Fruit fly (Drosophila melanogaster) whole organism, adult: ENCODE measurements around the gene CG16863.
A peak's percentile ranks its signal among the peaks of the same experiment; 100 is the strongest.

ENCODE experiments used
- CG11617 ChIP-seq: fragments of 200-800 bp; sonication (Bioruptor generic); optimal IDR thresholded peaks from 2 replicates; lab custom pipeline; 2017; ENCODE audit warnings: mild to moderate bottlenecking, missing biosample characterization, missing genetic modification reagents, missing genetic modification characterization
- CG12768 ChIP-seq: fragments of 200-800 bp; sonication (Bioruptor generic); optimal IDR thresholded peaks from 2 replicates; lab custom pipeline; 2017; ENCODE audit warnings: missing biosample characterization, missing genetic modification characterization, mild to moderate bottlenecking, moderate library complexity, missing genetic modification reagents
- CG14711 ChIP-seq: fragments of 200-800 bp; sonication (Bioruptor generic); optimal IDR thresholded peaks from 2 replicates; lab custom pipeline; 2018; ENCODE audit warnings: missing biosample characterization, mild to moderate bottlenecking, missing genetic modification characterization, moderate library complexity
- CG1620 ChIP-seq: fragments of 200-800 bp; sonication (Bioruptor generic); optimal IDR thresholded peaks from 2 replicates; lab custom pipeline; 2016; ENCODE audit warnings: missing biosample characterization, missing genetic modification characterization
- CG33017 ChIP-seq: fragments of 200-800 bp; sonication (Bioruptor generic); optimal IDR thresholded peaks from 2 replicates; lab custom pipeline; 2018; ENCODE audit warnings: missing biosample characterization, mild to moderate bottlenecking, missing genetic modification characterization, moderate library complexity
- CG5204 ChIP-seq: fragments of 200-800 bp; sonication (Bioruptor generic); optimal IDR thresholded peaks from 2 replicates; lab custom pipeline; 2016; ENCODE audit warnings: missing biosample characterization, missing genetic modification characterization
- CG7045 ChIP-seq: fragments of 200-800 bp; sonication (Bioruptor generic); optimal IDR thresholded peaks from 2 replicates; lab custom pipeline; 2017; ENCODE audit warnings: missing biosample characterization, mild to moderate bottlenecking, missing genetic modification characterization
- CG7101 ChIP-seq: fragments of 200-800 bp; sonication (Bioruptor generic); optimal IDR thresholded peaks from 2 replicates; lab custom pipeline; 2018; ENCODE audit warnings: missing biosample characterization, mild to moderate bottlenecking, missing genetic modification characterization, moderate library complexity
- Clk ChIP-seq: fragments of 200-800 bp; sonication (Bioruptor generic); optimal IDR thresholded peaks from 2 replicates; lab custom pipeline; 2017; ENCODE audit warnings: missing biosample characterization, missing genetic modification characterization
- Crg-1 ChIP-seq: fragments of 200-800 bp; sonication (Bioruptor generic); optimal IDR thresholded peaks from 2 replicates; lab custom pipeline; 2016; ENCODE audit warnings: missing biosample characterization, missing genetic modification characterization
- Hr96 ChIP-seq: fragments of 200-800 bp; sonication (Bioruptor generic); optimal IDR thresholded peaks from 2 replicates; lab custom pipeline; 2016; ENCODE audit warnings: missing biosample characterization, missing genetic modification characterization
- Mnt ChIP-seq: fragments of 200-800 bp; sonication (Bioruptor generic); optimal IDR thresholded peaks from 2 replicates; lab custom pipeline; 2016; ENCODE audit warnings: missing biosample characterization, mild to moderate bottlenecking, missing genetic modification characterization
- bab1 ChIP-seq: fragments of 200-800 bp; sonication (Bioruptor generic); optimal IDR thresholded peaks from 3 replicates; lab custom pipeline; 2019; ENCODE audit warnings: missing biosample characterization, mild to moderate bottlenecking, missing genetic modification characterization, moderate library complexity
- cic ChIP-seq: fragments of 200-800 bp; sonication (Bioruptor generic); optimal IDR thresholded peaks from 2 replicates; lab custom pipeline; 2017; ENCODE audit warnings: missing biosample characterization, mild to moderate bottlenecking, missing genetic modification characterization, moderate library complexity
- cnc ChIP-seq, 2 experiments: fragments of >200 bp; optimal IDR thresholded peaks; 2 replicates each; lab custom pipeline; 2017
- kay ChIP-seq: fragments of 200-800 bp; sonication (Bioruptor generic); peaks from one replicate; lab custom pipeline; 2016; ENCODE audit warnings: missing biosample characterization, missing genetic modification characterization, borderline replicate concordance
- ovo ChIP-seq: fragments of 200-800 bp; sonication (Bioruptor generic); optimal IDR thresholded peaks from 2 replicates; lab custom pipeline; 2016; ENCODE audit warnings: missing biosample characterization, missing genetic modification characterization
- pad ChIP-seq: fragments of 200-800 bp; sonication (Bioruptor generic); optimal IDR thresholded peaks from 3 replicates; lab custom pipeline; 2017; ENCODE audit warnings: missing biosample characterization, missing genetic modification characterization, mild to moderate bottlenecking, moderate library complexity, missing genetic modification reagents
- tj ChIP-seq: fragments of 200-800 bp; sonication (Bioruptor generic); optimal IDR thresholded peaks from 3 replicates; lab custom pipeline; 2017; ENCODE audit warnings: missing biosample characterization, mild to moderate bottlenecking, missing genetic modification characterization, moderate library complexity
- toe ChIP-seq: fragments of 200-800 bp; sonication (Bioruptor generic); optimal IDR thresholded peaks from 2 replicates; lab custom pipeline; 2016; ENCODE audit warnings: missing biosample characterization, missing genetic modification characterization

CG16863 gene

DNA sequence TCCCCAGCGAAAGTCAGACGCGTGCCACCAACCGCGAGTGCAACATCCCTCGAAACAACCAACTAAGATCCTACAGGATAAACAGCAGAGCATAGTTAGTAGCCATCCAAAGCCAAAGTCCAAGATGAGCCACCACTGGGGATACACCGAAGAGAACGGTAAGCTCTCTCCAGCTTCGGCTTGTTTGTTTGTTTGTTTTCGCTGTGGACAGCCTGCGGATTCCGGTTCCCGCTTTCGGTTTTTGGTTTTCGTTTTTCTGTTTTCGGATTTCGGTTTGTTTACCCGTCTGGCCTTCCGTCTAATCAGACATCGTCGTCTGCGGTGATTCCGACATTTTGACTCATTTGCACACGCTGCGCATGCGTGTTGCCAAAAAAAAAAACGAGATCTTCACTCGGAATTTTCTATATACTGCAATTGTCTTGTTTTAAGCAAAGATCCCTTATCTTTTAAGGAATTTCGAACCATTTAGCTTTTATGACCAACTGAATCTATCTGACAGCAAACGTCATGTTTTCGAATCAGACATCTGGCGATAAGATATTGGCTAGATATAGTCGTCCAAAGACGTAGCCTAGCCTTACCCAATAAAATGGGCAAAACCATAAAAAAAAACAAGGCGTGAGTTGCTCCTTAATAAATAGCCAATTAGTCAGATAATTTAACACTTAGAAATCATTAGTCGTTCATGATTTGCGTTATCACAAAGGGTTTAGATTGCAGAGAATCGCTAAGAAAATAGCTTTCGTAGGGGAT lies 13.2 kb downstream of the CG16863 start:
- no peak for TF ChIP-seq CG7101 (tag; lab: Kevin White, UChicago)
- peak; percentile 90 for TF ChIP-seq kay

- TF ChIP-seq cic (GFP tag; lab: Kevin White, UChicago) (peak; percentile 3), CG7045 (no peak)
These were observed 13.9 kb downstream of the CG16863 start for dm6 chr2L:13804561-13805067.

DNA sequence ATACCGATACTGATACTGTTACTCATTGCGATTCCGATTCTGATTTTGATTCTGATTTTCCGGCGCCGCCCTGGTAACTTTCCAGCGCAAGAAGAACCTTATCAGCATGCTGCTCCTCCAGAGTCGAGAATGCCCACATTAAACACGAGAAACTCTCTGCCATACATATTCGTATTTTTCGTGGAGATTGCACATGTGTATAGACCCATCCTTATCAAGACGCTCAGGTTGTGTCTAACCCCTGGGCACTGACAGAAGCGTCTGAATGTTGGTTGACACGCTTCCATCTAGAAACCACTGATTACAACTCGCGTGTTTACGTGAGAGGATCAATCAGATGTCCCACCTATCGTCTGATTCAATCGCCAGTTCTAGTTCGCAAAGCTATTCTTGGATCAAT lies 14.4 kb downstream of the CG16863 start:
- TF ChIP-seq cic (GFP tag; lab: Kevin White, UChicago): peak; percentile 13
- TF ChIP-seq bab1: no peak
- TF ChIP-seq toe (GFP tag; lab: Kevin White, UChicago): no peak
- TF ChIP-seq CG11617: no peak
- no peak for TF ChIP-seq kay
- TF ChIP-seq pad: no peak
- TF ChIP-seq Clk (GFP tag; lab: Kevin White, UChicago): no peak
- no peak for TF ChIP-seq CG1620 (GFP tag; lab: Kevin White, UChicago)
- TF ChIP-seq Mnt (GFP tag; lab: Kevin White, UChicago): peak; percentile 52
- TF ChIP-seq cnc (optimal IDR thresholded peaks at IDR 0.05; lab: Kevin White, UChicago): no peak
- TF ChIP-seq CG5204 (GFP tag; lab: Kevin White, UChicago): no peak
- TF ChIP-seq Hr96 (GFP tag; lab: Kevin White, UChicago): no peak

DNA sequence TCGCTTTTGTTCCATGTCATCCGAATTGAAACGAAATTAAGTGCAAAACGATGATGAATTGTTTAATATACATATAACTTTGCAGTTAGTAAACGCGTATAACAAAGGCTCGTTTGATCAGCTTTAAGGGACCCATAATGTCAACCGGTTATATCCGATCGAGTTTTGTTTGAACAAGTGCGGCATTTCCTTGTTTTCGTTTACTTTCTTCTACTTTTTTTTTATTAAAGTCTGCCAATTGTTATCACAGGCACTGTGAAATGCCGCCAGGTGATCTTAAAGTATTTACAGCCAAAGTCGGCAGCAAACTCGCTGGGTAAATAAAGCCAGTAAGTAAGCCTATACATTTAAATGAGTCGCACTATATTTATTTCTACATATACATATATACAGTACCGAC lies 16.3 kb downstream of the CG16863 start:
- TF ChIP-seq bab1: no peak
- no peak for TF ChIP-seq CG14711 (tag; lab: Kevin White, UChicago)
- no peak for TF ChIP-seq kay
- no peak for TF ChIP-seq toe (GFP tag; lab: Kevin White, UChicago)
- TF ChIP-seq Mnt (GFP tag; lab: Kevin White, UChicago): no peak
- no peak for TF ChIP-seq CG1620 (GFP tag; lab: Kevin White, UChicago)
- peak; percentile 2 for TF ChIP-seq CG12768 (GFP tag; lab: Kevin White, UChicago)

DNA sequence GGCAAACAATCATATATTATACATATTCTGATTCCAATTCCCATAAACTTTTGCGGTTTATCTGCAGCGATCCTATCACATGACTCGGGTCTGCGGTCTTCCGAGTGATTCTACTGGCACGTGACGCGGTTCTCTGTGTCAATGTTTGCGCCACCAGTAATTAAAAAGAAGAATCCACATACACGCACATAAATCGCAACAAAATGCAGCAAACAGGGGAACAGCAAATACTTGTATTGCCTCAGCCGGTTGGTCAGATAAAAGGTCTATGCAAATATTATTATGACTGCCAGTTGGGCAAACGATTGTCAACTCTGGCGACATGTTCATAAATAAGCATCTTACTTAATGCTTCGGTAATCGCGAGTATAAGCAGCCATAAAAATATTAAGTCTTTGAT lies 17.2 kb downstream of the CG16863 start:
- no peak for TF ChIP-seq Hr96 (GFP tag; lab: Kevin White, UChicago)
- TF ChIP-seq Crg-1 (GFP tag; lab: Kevin White, UChicago): peak; percentile 45
- TF ChIP-seq CG11617: peak; percentile 30
- no peak for TF ChIP-seq CG1620 (GFP tag; lab: Kevin White, UChicago)
- peak; percentile 21 for TF ChIP-seq CG12768 (GFP tag; lab: Kevin White, UChicago)
- no peak for TF ChIP-seq kay
- peak; percentile 10 for TF ChIP-seq Mnt (GFP tag; lab: Kevin White, UChicago)
- TF ChIP-seq CG33017 (tag; lab: Kevin White, UChicago): peak; percentile 61
- no peak for TF ChIP-seq cic (GFP tag; lab: Kevin White, UChicago)
- peak; percentile 55 for TF ChIP-seq CG7101 (tag; lab: Kevin White, UChicago)
- no peak for TF ChIP-seq Clk (GFP tag; lab: Kevin White, UChicago)
- TF ChIP-seq tj (GFP tag; lab: Kevin White, UChicago): no peak
- no peak for TF ChIP-seq bab1
- TF ChIP-seq CG14711 (tag; lab: Kevin White, UChicago): no peak
- no peak for TF ChIP-seq cnc (optimal IDR thresholded peaks at IDR 0.05; lab: Kevin White, UChicago)
- no peak for TF ChIP-seq toe (GFP tag; lab: Kevin White, UChicago)
- TF ChIP-seq ovo (GFP tag; lab: Kevin White, UChicago): peak; percentile 43
- no peak for TF ChIP-seq pad
- TF ChIP-seq CG5204 (GFP tag; lab: Kevin White, UChicago): no peak
- TF ChIP-seq CG7045: peak; percentile 34

dm6 chr2L:13811323-13811722 lies 20.6 kb downstream of the CG16863 start, which contains the start of the genes Adat1 and CG16865:
Adat1 (minus strand) TSS chr2L:13811474.
CG16865 (plus strand) TSS chr2L:13811522.
- no peak for TF ChIP-seq ovo (GFP tag; lab: Kevin White, UChicago)
- TF ChIP-seq CG7045: no peak
- TF ChIP-seq tj (GFP tag; lab: Kevin White, UChicago): no peak
- no peak for TF ChIP-seq CG12768 (GFP tag; lab: Kevin White, UChicago)
- no peak for TF ChIP-seq Clk (GFP tag; lab: Kevin White, UChicago)
- TF ChIP-seq cic (GFP tag; lab: Kevin White, UChicago): peak; percentile 22
- no peak for TF ChIP-seq pad
- TF ChIP-seq CG1620 (GFP tag; lab: Kevin White, UChicago): no peak
- peak; percentile 13 for TF ChIP-seq bab1
- no peak for TF ChIP-seq CG14711 (tag; lab: Kevin White, UChicago)
- TF ChIP-seq CG33017 (tag; lab: Kevin White, UChicago): no peak
- peak; percentile 23 for TF ChIP-seq Mnt (GFP tag; lab: Kevin White, UChicago)
- no peak for TF ChIP-seq cnc (optimal IDR thresholded peaks at IDR 0.05; lab: Kevin White, UChicago)
- TF ChIP-seq toe (GFP tag; lab: Kevin White, UChicago): no peak
- no peak for TF ChIP-seq CG7101 (tag; lab: Kevin White, UChicago)

DNA sequence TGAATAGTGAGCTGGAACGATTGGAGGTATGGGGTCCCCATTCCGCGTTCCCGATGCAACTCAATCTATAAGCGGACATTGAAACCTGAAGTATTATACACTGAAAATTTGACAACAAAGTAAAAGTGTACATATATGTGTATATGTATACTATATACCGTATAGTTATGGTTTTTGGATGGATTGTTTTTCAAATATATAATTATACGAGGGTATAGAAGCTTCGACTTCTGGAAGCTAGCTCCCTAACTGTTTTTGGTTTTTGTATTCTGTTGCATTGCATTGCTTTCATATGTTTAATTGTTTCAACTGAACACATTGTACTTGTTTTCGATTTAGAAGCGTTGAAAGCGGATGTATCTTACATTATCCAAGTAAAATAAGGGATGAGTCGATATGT lies 22.4 kb downstream of the CG16863 start, which contains the start of gene CG16888:
Gene CG16888 (minus strand): TSS at position 101 of the 400 bp plus-strand sequence.
- TF ChIP-seq CG11617 (no peak), cic (GFP tag; lab: Kevin White, UChicago) (no peak), pad (no peak), ovo (GFP tag; lab: Kevin White, UChicago) (no peak), kay (no peak), CG7101 (tag; lab: Kevin White, UChicago) (no peak), toe (GFP tag; lab: Kevin White, UChicago) (no peak), CG12768 (GFP tag; lab: Kevin White, UChicago) (no peak), bab1 (no peak), tj (GFP tag; lab: Kevin White, UChicago) (no peak), Mnt (GFP tag; lab: Kevin White, UChicago) (no peak), CG5204 (GFP tag; lab: Kevin White, UChicago) (no peak), Crg-1 (GFP tag; lab: Kevin White, UChicago) (no peak), Clk (GFP tag; lab: Kevin White, UChicago) (no peak), Hr96 (GFP tag; lab: Kevin White, UChicago) (no peak), CG14711 (tag; lab: Kevin White, UChicago) (no peak), CG33017 (tag; lab: Kevin White, UChicago) (no peak), cnc (optimal IDR thresholded peaks at IDR 0.05; lab: Kevin White, UChicago) (no peak), CG7045 (no peak)
